Fruit fly (Drosophila melanogaster): ENCODE measurements around the gene Pbp95.

Gene Pbp95

dm6 chr3R:8001074-8001669 lies 12.4 kb upstream of the Pbp95 start, which contains the start of the genes Kmn2 and CG2698 (continued):
- TF ChIP-seq CG10979 (tag; optimal IDR thresholded peaks at IDR 0.05) (peak; percentile 90), chm (GFP tag; IDR thresholded peaks at IDR 0.05) (peak; percentile 98), CHES-1-like (GFP tag; optimal IDR thresholded peaks at IDR 0.05) (peak; percentile 64), Eip74EF (GFP tag; optimal IDR thresholded peaks at IDR 0.05) (peak in 1 of 2 experiments; percentile 90), ems (GFP tag; optimal IDR thresholded peaks at IDR 0.05) (peak; percentile 84), bowl (GFP tag; IDR thresholded peaks at IDR 0.05) (peak; percentile 93), Drgx (GFP tag; IDR thresholded peaks at IDR 0.05) (peak; percentile 96), Sin3A (optimal IDR thresholded peaks at IDR 0.05) (peak; percentile 55), Atf3 (GFP tag; optimal IDR thresholded peaks at IDR 0.05) (peak; percentile 76), ase (GFP tag; IDR thresholded peaks at IDR 0.05) (peak; percentile 97), Deaf1 (tag; optimal IDR thresholded peaks at IDR 0.05) (peak; percentile 73), eve (GFP tag; optimal IDR thresholded peaks at IDR 0.05) (no peak), CG9817 (tag; optimal IDR thresholded peaks at IDR 0.05) (peak; percentile 95), slou (GFP tag; optimal IDR thresholded peaks at IDR 0.05) (peak; percentile 87), CG1024 (GFP tag; IDR thresholded peaks at IDR 0.05) (peak; percentile 90), disco-r (GFP tag; optimal IDR thresholded peaks at IDR 0.05) (peak; percentile 51), CG7839 (tag; optimal IDR thresholded peaks at IDR 0.05) (peak; percentile 97), CG10431 (GFP tag; optimal IDR thresholded peaks at IDR 0.05) (peak; percentile 89), Asciz (GFP tag; optimal IDR thresholded peaks at IDR 0.05) (peak; percentile 85), CG4360 (GFP tag; IDR thresholded peaks at IDR 0.05) (peak; percentile 83), gsb-n (tag; optimal IDR thresholded peaks at IDR 0.05) (peak; percentile 94), Max (GFP tag; optimal IDR thresholded peaks at IDR 0.05) (peak; percentile 96), CG7372 (GFP tag; IDR thresholded peaks at IDR 0.05) (peak; percentile 97), insv (GFP tag; optimal IDR thresholded peaks at IDR 0.05) (peak in 1 of 2 experiments; percentile 72), abd-A (tag; optimal IDR thresholded peaks at IDR 0.05) (no peak), YL-1 (GFP tag; optimal IDR thresholded peaks at IDR 0.05) (peak; percentile 94), Scr (GFP tag; IDR thresholded peaks at IDR 0.05; ENCODE audit: partially characterized antibody) (peak; percentile 75), lab (GFP tag; optimal IDR thresholded peaks at IDR 0.05) (peak; percentile 97), ftz-f1 (GFP tag; optimal IDR thresholded peaks at IDR 0.05) (peak; percentile 84), CG8290 (GFP tag; optimal IDR thresholded peaks at IDR 0.05) (peak; percentile 95), CG8290 (tag; optimal IDR thresholded peaks at IDR 0.05) (peak; percentile 42 to 75), CG6272 (GFP tag; IDR thresholded peaks at IDR 0.05) (peak; percentile 97), CG18619 (GFP tag; optimal IDR thresholded peaks at IDR 0.05) (peak; percentile 94), sisA (GFP tag; IDR thresholded peaks at IDR 0.05) (peak; percentile 98), Dref (GFP tag; IDR thresholded peaks at IDR 0.05) (peak; percentile 44), dmrt99B (tag; optimal IDR thresholded peaks at IDR 0.05) (peak; percentile 95), CG10209 (GFP tag; optimal IDR thresholded peaks at IDR 0.05) (peak; percentile 96), H15 (GFP tag; IDR thresholded peaks at IDR 0.05) (peak; percentile 97), hkb (optimal IDR thresholded peaks at IDR 0.05) (peak; percentile 72), hkb (GFP tag; IDR thresholded peaks at IDR 0.05) (peak; percentile 97), chif (GFP tag; optimal IDR thresholded peaks at IDR 0.05) (peak; percentile 75 to 91), onecut (GFP tag; IDR thresholded peaks at IDR 0.05) (peak; percentile 87), CG3163 (GFP tag; optimal IDR thresholded peaks at IDR 0.05) (peak; percentile 46), CG12104 (GFP tag; optimal IDR thresholded peaks at IDR 0.05) (peak; percentile 92), CG18764 (GFP tag; optimal IDR thresholded peaks at IDR 0.05) (peak; percentile 94), HmgZ (tag; optimal IDR thresholded peaks at IDR 0.05) (peak; percentile 96), knrl (GFP tag; IDR thresholded peaks at IDR 0.05; ENCODE audit: partially characterized antibody) (peak; percentile 55; the same call in 2 of the 3 replicates), CG13894 (tag; optimal IDR thresholded peaks at IDR 0.05) (peak; percentile 89), CG12659 (GFP tag; optimal IDR thresholded peaks at IDR 0.05) (peak; percentile 97), Myb (GFP tag; optimal IDR thresholded peaks at IDR 0.05) (peak; percentile 59), CG32532 (GFP tag; IDR thresholded peaks at IDR 0.05) (peak; percentile 98)

Data from whole organism, embryonic.